Fruit fly (Drosophila melanogaster) whole organism, embryonic: Measurements from ENCODE around the gene Vha36-3.
A peak's percentile ranks its signal among the peaks of the same experiment; 100 is the strongest.

Experiments
- Adf1 ChIP-seq: fragments of 200-800 bp; sonication (Bioruptor generic); IDR thresholded peaks from 2 replicates; pipeline ENCODE4 v1.3.6; 2022; ENCODE audit warnings: missing biosample characterization, missing genetic modification characterization
- Atf6 ChIP-seq: fragments of 200-800 bp; sonication (Bioruptor generic); IDR thresholded peaks from 2 replicates; pipeline ENCODE4 v1.3.6; 2022; ENCODE audit warnings: missing biosample characterization, missing genetic modification characterization
- C15 ChIP-seq: fragments of 200-800 bp; sonication (Bioruptor generic); IDR thresholded peaks from 3 replicates; pipeline ENCODE4 v1.3.6; 2022; ENCODE audit warnings: missing biosample characterization, missing genetic modification characterization
- CG10147 ChIP-seq: fragments of 200-800 bp; sonication (Bioruptor generic); optimal IDR thresholded peaks from 2 replicates; lab custom pipeline; 2019; ENCODE audit warnings: missing biosample characterization, mild to moderate bottlenecking, missing genetic modification characterization, moderate library complexity
- CG10321 ChIP-seq: fragments of 200-800 bp; sonication (Bioruptor generic); IDR thresholded peaks from 2 replicates; pipeline ENCODE4 v1.3.6; 2022; ENCODE audit warnings: missing biosample characterization, missing genetic modification characterization
- CG12769 ChIP-seq: fragments of 200-800 bp; sonication (Bioruptor generic); optimal IDR thresholded peaks from 2 replicates; lab custom pipeline; 2019; ENCODE audit warnings: missing biosample characterization, mild to moderate bottlenecking, missing genetic modification characterization, moderate library complexity
- CG13287 ChIP-seq: fragments of 200-800 bp; sonication (Bioruptor generic); IDR thresholded peaks from 2 replicates; pipeline ENCODE4 v1.3.6; 2022; ENCODE audit warnings: missing biosample characterization, missing genetic modification characterization; ENCODE audit not compliant: partially characterized antibody
- CG13296 ChIP-seq: fragments of 200-800 bp; sonication (Bioruptor generic); optimal IDR thresholded peaks from 3 replicates; lab custom pipeline; 2018; ENCODE audit warnings: missing biosample characterization, mild to moderate bottlenecking, missing genetic modification characterization
- CG13775 ChIP-seq: fragments of 200-800 bp; sonication (Bioruptor generic); optimal IDR thresholded peaks from 3 replicates; lab custom pipeline; 2017; ENCODE audit warnings: missing biosample characterization, mild to moderate bottlenecking, missing genetic modification characterization
- CG17186 ChIP-seq: fragments of 200-800 bp; sonication (Bioruptor generic); optimal IDR thresholded peaks from 3 replicates; lab custom pipeline; 2017; ENCODE audit warnings: missing biosample characterization, missing genetic modification reagents, missing genetic modification characterization
- CG1832 ChIP-seq: fragments of 200-800 bp; sonication (Bioruptor generic); optimal IDR thresholded peaks from 2 replicates; lab custom pipeline; 2017; ENCODE audit warnings: missing biosample characterization, mild to moderate bottlenecking, missing genetic modification characterization, inconsistent platforms
- CG30020 ChIP-seq: fragments of 200-800 bp; optimal IDR thresholded peaks from 2 replicates; lab custom pipeline; 2019; ENCODE audit warnings: missing biosample characterization, mild to moderate bottlenecking, missing genetic modification characterization, moderate library complexity
- CG4707 ChIP-seq: fragments of 200-800 bp; sonication (Bioruptor generic); optimal IDR thresholded peaks from 2 replicates; lab custom pipeline; 2018; ENCODE audit warnings: missing biosample characterization, mild to moderate bottlenecking, missing genetic modification characterization, moderate library complexity
- CG8765 ChIP-seq: fragments of 200-800 bp; sonication (Bioruptor generic); IDR thresholded peaks from 2 replicates; pipeline ENCODE4 v1.3.6; 2022; ENCODE audit warnings: missing biosample characterization, missing genetic modification characterization
- CrebB ChIP-seq: fragments of 200-800 bp; sonication (Bioruptor generic); optimal IDR thresholded peaks from 3 replicates; lab custom pipeline; 2018; ENCODE audit warnings: missing biosample characterization, mild to moderate bottlenecking, missing genetic modification characterization
- Dip2 ChIP-seq: fragments of 200-800 bp; sonication (Bioruptor generic); IDR thresholded peaks from 2 replicates; pipeline ENCODE4 v1.3.6; 2022; ENCODE audit warnings: missing biosample characterization, missing genetic modification characterization
- HLH3B ChIP-seq: fragments of 200-800 bp; sonication (Bioruptor generic); IDR thresholded peaks from 2 replicates; pipeline ENCODE4 v1.3.6; 2022; ENCODE audit warnings: missing biosample characterization, missing genetic modification characterization
- Hsf ChIP-seq: fragments of 200-800 bp; sonication (Bioruptor generic); optimal IDR thresholded peaks from 3 replicates; lab custom pipeline; 2016; ENCODE audit warnings: missing biosample characterization, missing genetic modification characterization
- Lim3 ChIP-seq: fragments of 200-800 bp; sonication (Bioruptor generic); IDR thresholded peaks from 2 replicates; pipeline ENCODE4 v1.3.6; 2022; ENCODE audit warnings: missing biosample characterization, missing genetic modification characterization
- NFAT ChIP-seq: fragments of 200-800 bp; sonication (Bioruptor generic); IDR thresholded peaks from 2 replicates; pipeline ENCODE4 v1.3.6; 2022; ENCODE audit warnings: missing biosample characterization, missing genetic modification characterization
- Neu2 ChIP-seq: fragments of 200-800 bp; sonication (Bioruptor generic); optimal IDR thresholded peaks from 3 replicates; lab custom pipeline; 2016; ENCODE audit warnings: missing biosample characterization, missing genetic modification characterization, borderline replicate concordance
- Nf-YB ChIP-seq: fragments of 200-800 bp; sonication (Bioruptor generic); optimal IDR thresholded peaks from 3 replicates; lab custom pipeline; 2019; ENCODE audit warnings: missing biosample characterization, mild to moderate bottlenecking, missing genetic modification characterization, moderate library complexity
- Ssrp ChIP-seq: fragments of 200-800 bp; sonication (Bioruptor generic); optimal IDR thresholded peaks from 2 replicates; lab custom pipeline; 2018; ENCODE audit warnings: missing biosample characterization, mild to moderate bottlenecking, missing genetic modification characterization, moderate library complexity
- Usf ChIP-seq: fragments of 200-800 bp; sonication (Bioruptor generic); optimal IDR thresholded peaks from 2 replicates; lab custom pipeline; 2017; ENCODE audit warnings: missing genotype, missing biosample characterization, missing genetic modification characterization
- Vsx1 ChIP-seq: fragments of 200-800 bp; sonication (Bioruptor generic); optimal IDR thresholded peaks from 2 replicates; lab custom pipeline; 2017; ENCODE audit warnings: missing biosample characterization, mild to moderate bottlenecking, missing genetic modification characterization, missing genetic modification reagents
- az2 ChIP-seq: fragments of 200-800 bp; sonication (Bioruptor generic); optimal IDR thresholded peaks from 3 replicates; lab custom pipeline; 2016; ENCODE audit warnings: missing biosample characterization, missing genetic modification characterization
- caup ChIP-seq: fragments of 200-800 bp; sonication (Bioruptor generic); optimal IDR thresholded peaks from 3 replicates; lab custom pipeline; 2017; ENCODE audit warnings: missing biosample characterization, mild to moderate bottlenecking, missing genetic modification characterization, moderate library complexity; ENCODE audit not compliant: severe bottlenecking
- cg ChIP-seq: fragments of 200-800 bp; sonication (Bioruptor generic); optimal IDR thresholded peaks from 3 replicates; lab custom pipeline; 2019; ENCODE audit warnings: missing biosample characterization, mild to moderate bottlenecking, missing genetic modification characterization, moderate library complexity
- chinmo ChIP-seq: fragments of 200-800 bp; sonication (Bioruptor generic); IDR thresholded peaks from 4 replicates; pipeline ENCODE4 v1.3.6; 2022; ENCODE audit warnings: missing biosample characterization, missing genetic modification characterization; ENCODE audit not compliant: partially characterized antibody
- dm ChIP-seq: fragments of 200-800 bp; sonication (Bioruptor generic); optimal IDR thresholded peaks from 3 replicates; lab custom pipeline; 2016; ENCODE audit warnings: missing biosample characterization, missing genetic modification characterization
- dysf ChIP-seq: fragments of 200-800 bp; sonication (Bioruptor generic); IDR thresholded peaks from 3 replicates; pipeline ENCODE4 v1.3.6; 2022; ENCODE audit warnings: missing biosample characterization, missing genetic modification characterization
- en ChIP-seq: fragments of 200-800 bp; sonication (Bioruptor generic); optimal IDR thresholded peaks from 2 replicates; lab custom pipeline; 2016; ENCODE audit warnings: missing biosample characterization, missing genetic modification characterization
- eve ChIP-seq, 2 experiments: fragments of >200 bp; optimal IDR thresholded peaks; 2 replicates each; lab custom pipeline; 2017; ENCODE audit warnings: missing biosample characterization in 2 of 2, missing genetic modification characterization in 2 of 2
- exex ChIP-seq: fragments of 200-800 bp; sonication (Bioruptor generic); optimal IDR thresholded peaks from 4 replicates; lab custom pipeline; 2018; ENCODE audit warnings: missing biosample characterization, mild to moderate bottlenecking, missing genetic modification characterization, moderate library complexity
- fd96Cb ChIP-seq: fragments of 200-800 bp; sonication (Bioruptor generic); optimal IDR thresholded peaks from 2 replicates; lab custom pipeline; 2018; ENCODE audit warnings: missing biosample characterization, mild to moderate bottlenecking, missing genetic modification characterization, moderate library complexity
- gsb-n ChIP-seq: fragments of 200-800 bp; sonication (Bioruptor generic); optimal IDR thresholded peaks from 3 replicates; lab custom pipeline; 2018; ENCODE audit warnings: missing biosample characterization, mild to moderate bottlenecking, missing genetic modification characterization
- ham ChIP-seq: fragments of 200-800 bp; sonication (Bioruptor generic); IDR thresholded peaks from 2 replicates; pipeline ENCODE4 v1.3.6; 2022; ENCODE audit warnings: missing biosample characterization, missing genetic modification characterization
- inv ChIP-seq: fragments of 200-800 bp; sonication (Bioruptor generic); IDR thresholded peaks from 2 replicates; pipeline ENCODE4 v1.3.6; 2022; ENCODE audit warnings: missing biosample characterization, missing genetic modification characterization; ENCODE audit not compliant: partially characterized antibody
- jumu ChIP-seq: fragments of 200-800 bp; sonication (Bioruptor generic); optimal IDR thresholded peaks from 3 replicates; lab custom pipeline; 2016; ENCODE audit warnings: missing biosample characterization, missing genetic modification characterization
- klu ChIP-seq: fragments of 200-800 bp; sonication (Bioruptor generic); IDR thresholded peaks from 2 replicates; pipeline ENCODE4 v1.3.6; 2022; ENCODE audit warnings: missing biosample characterization, missing genetic modification characterization
- knrl ChIP-seq: fragments of 200-800 bp; sonication (Bioruptor generic); IDR thresholded peaks from 3 replicates; pipeline ENCODE4 v1.3.6; 2022; ENCODE audit warnings: missing biosample characterization, missing genetic modification characterization; ENCODE audit not compliant: partially characterized antibody
- maf-S ChIP-seq: fragments of 200-800 bp; sonication (Bioruptor generic); optimal IDR thresholded peaks from 2 replicates; lab custom pipeline; 2016; ENCODE audit warnings: missing biosample characterization, missing genetic modification characterization
- org-1 ChIP-seq: fragments of 200-800 bp; sonication (Bioruptor generic); optimal IDR thresholded peaks from 2 replicates; lab custom pipeline; 2017; ENCODE audit warnings: missing biosample characterization, missing genetic modification characterization
- p53 ChIP-seq: fragments of 200-800 bp; sonication (Bioruptor generic); optimal IDR thresholded peaks from 2 replicates; lab custom pipeline; 2016; ENCODE audit warnings: missing biosample characterization, missing genetic modification characterization
- sd ChIP-seq: fragments of 200-800 bp; sonication (Bioruptor generic); optimal IDR thresholded peaks from 3 replicates; lab custom pipeline; 2018; ENCODE audit warnings: missing biosample characterization, mild to moderate bottlenecking, missing genetic modification characterization, moderate library complexity
- slou ChIP-seq: fragments of 200-800 bp; sonication (Bioruptor generic); optimal IDR thresholded peaks from 3 replicates; lab custom pipeline; 2016; ENCODE audit warnings: missing biosample characterization, missing genetic modification characterization
- sna ChIP-seq: fragments of 200-800 bp; sonication (Bioruptor generic); IDR thresholded peaks from 2 replicates; pipeline ENCODE4 v1.3.6; 2022; ENCODE audit warnings: missing biosample characterization, missing genetic modification characterization; ENCODE audit not compliant: partially characterized antibody
- tll ChIP-seq, 2 experiments: fragments of 200-800 bp in 1 of 2; fragments of >200 bp in 1 of 2; sonication (Bioruptor generic) in 1 of 2; optimal IDR thresholded peaks; 2 replicates each; lab custom pipeline; 2017 to 2019; ENCODE audit warnings: missing biosample characterization in 2 of 2, missing genetic modification characterization in 2 of 2, mild to moderate bottlenecking in 1 of 2, moderate library complexity in 1 of 2
- toy ChIP-seq: fragments of 200-800 bp; sonication (Bioruptor generic); IDR thresholded peaks from 2 replicates; pipeline ENCODE4 v1.3.6; 2022; ENCODE audit warnings: missing biosample characterization, missing genetic modification characterization
- usp ChIP-seq: fragments of >200 bp; optimal IDR thresholded peaks from 2 replicates; lab custom pipeline; 2017; ENCODE audit warnings: missing biosample characterization, missing genetic modification characterization

Gene Vha36-3

DNA sequence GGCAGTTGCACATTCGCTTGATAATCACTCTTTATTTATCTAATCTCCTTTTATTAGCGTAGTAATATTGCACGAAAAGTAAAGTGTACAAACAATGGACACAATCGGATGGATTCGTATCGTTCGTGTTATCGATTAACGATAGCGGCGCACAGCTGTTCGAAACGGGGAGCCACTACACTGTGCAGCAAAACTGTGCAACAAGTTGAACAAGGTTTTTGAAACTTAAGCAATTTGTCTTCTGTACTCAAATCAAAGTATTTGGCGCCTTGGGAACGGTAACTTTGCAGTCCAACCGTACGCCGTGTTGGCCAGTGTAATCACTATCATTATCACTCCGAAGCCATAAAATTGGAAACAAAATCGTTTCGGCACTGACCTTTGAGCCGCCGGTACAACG, 39.3 kb upstream of the Vha36-3 start, which contains the start of the genes Tsp3A and Seipin (continued):
- TF ChIP-seq az2 (GFP tag; lab: Kevin White, UChicago) (peak; percentile 69), Hsf (GFP tag; lab: Kevin White, UChicago) (peak; percentile 79), CG10321 (GFP tag; lab: Robert Waterston, UW) (peak; percentile 62; the same call in 1 of the 2 replicates), CG30020 (tag; lab: Kevin White, UChicago) (peak; percentile 37), Usf (GFP tag; lab: Kevin White, UChicago) (peak; percentile 65), Ssrp (tag; lab: Kevin White, UChicago) (peak; percentile 46), p53 (GFP tag; lab: Kevin White, UChicago) (peak; percentile 9), Neu2 (GFP tag; lab: Kevin White, UChicago) (no peak), NFAT (peak; percentile 92), knrl (GFP tag; lab: Robert Waterston, UW) (no peak), CG1832 (no peak), CG17186 (peak; percentile 60), Lim3 (GFP tag; lab: Robert Waterston, UW) (no peak), org-1 (GFP tag; lab: Kevin White, UChicago) (peak; percentile 83), toy (peak; percentile 64; the same call in 1 of the 2 replicates), maf-S (GFP tag; lab: Kevin White, UChicago) (peak; percentile 69), Adf1 (GFP tag; lab: Robert Waterston, UW) (peak; percentile 68), gsb-n (tag; lab: Kevin White, UChicago) (no peak), C15 (GFP tag; lab: Robert Waterston, UW) (peak; percentile 62; the same call in 1 of the 3 replicates), en (peak; percentile 52), eve (GFP tag; optimal IDR thresholded peaks at IDR 0.05; lab: Kevin White, UChicago) (no peak), Vsx1 (GFP tag; lab: Kevin White, UChicago) (no peak), ham (GFP tag; lab: Robert Waterston, UW) (0 out of 2 replicates have a peak, but pooled peaks have one; percentile 24), CG10147 (GFP tag; lab: Kevin White, UChicago) (peak; percentile 86), fd96Cb (tag; lab: Kevin White, UChicago) (peak; percentile 70), CrebB (peak; percentile 80), exex (tag; lab: Kevin White, UChicago) (peak; percentile 95), sd (tag; lab: Kevin White, UChicago) (no peak), CG13287 (GFP tag; lab: Robert Waterston, UW) (peak; percentile 70), dm (GFP tag; lab: Kevin White, UChicago) (peak; percentile 73), slou (GFP tag; lab: Kevin White, UChicago) (no peak), sna (GFP tag; lab: Robert Waterston, UW) (peak; percentile 44), caup (GFP tag; lab: Kevin White, UChicago) (peak; percentile 89), cg (GFP tag; lab: Kevin White, UChicago) (no peak), CG4707 (peak; percentile 39), Atf6 (peak; percentile 89), jumu (GFP tag; lab: Kevin White, UChicago) (peak; percentile 60), chinmo (GFP tag; lab: Robert Waterston, UW) (peak; percentile 75; the same call in 2 of the 4 replicates), klu (peak; percentile 67; the same call in 1 of the 2 replicates), CG13775 (peak; percentile 72), HLH3B (GFP tag; lab: Robert Waterston, UW) (peak; percentile 77), Nf-YB (GFP tag; lab: Kevin White, UChicago) (peak; percentile 45), Dip2 (GFP tag; lab: Robert Waterston, UW) (no peak), CG13296 (peak; percentile 89), inv (GFP tag; lab: Robert Waterston, UW) (no peak; the same call in 1 of the 2 replicates), dysf (GFP tag; lab: Robert Waterston, UW) (peak; percentile 94), CG12769 (tag; lab: Kevin White, UChicago) (no peak), usp (no peak), CG8765 (GFP tag; lab: Robert Waterston, UW) (peak; percentile 66; the same call in 1 of the 2 replicates), tll (GFP tag; optimal IDR thresholded peaks at IDR 0.05; lab: Kevin White, UChicago) (no peak)
